Worm (Caenorhabditis elegans): Measurements from ENCODE around the gene xpd-1.
"Not testable (repeated sequence)": the region's sequence is repeated elsewhere in the genome, so short reads cannot be mapped to it uniquely, and the experiment has no call there.

The xpd-1 gene

DNA sequence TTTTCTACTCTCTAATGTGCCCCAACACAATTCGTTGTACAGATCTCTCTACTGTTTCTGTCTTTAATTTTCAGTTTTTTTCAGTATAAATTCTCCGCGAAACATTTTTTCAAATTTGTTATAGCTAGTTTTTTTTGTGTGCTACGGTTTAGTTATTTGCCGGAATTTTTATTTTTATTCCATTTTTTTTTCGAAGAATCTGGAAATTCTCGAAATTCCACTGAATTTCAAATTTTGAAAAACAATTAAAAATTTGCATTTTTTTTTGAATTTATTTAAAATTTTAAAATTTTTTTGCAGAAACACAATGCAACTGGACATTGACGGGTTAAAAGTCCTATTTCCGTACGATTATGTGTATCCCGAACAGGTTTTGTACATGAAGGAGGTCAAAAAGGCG, at the start of gene xpd-1:
TSS of gene xpd-1 (plus strand) at position 301 of the 400 bp plus-strand sequence.
- TF ChIP-seq F52B5.7 (tag; optimal IDR thresholded peaks at IDR 0.05) (no peak), madf-3 (GFP tag; IDR thresholded peaks at IDR 0.05) (no peak), tbp1 (GFP tag; optimal IDR thresholded peaks at IDR 0.05) (no peak), C06A6.2 (GFP tag; conservative IDR thresholded peaks at IDR 0.05) (no peak), Y56A3A.18 (GFP tag; IDR thresholded peaks at IDR 0.05) (no peak), snpc-1.1 (tag; optimal IDR thresholded peaks at IDR 0.05; ENCODE audit: insufficient read depth) (no peak), chd-7 (tag; optimal IDR thresholded peaks at IDR 0.05) (no peak), F55B11.4 (tag; optimal IDR thresholded peaks at IDR 0.05; ENCODE audit: borderline replicate concordance, insufficient read depth) (no peak), snpc-3.4 (tag; optimal IDR thresholded peaks at IDR 0.05) (no peak), attf-6 (GFP tag; IDR thresholded peaks at IDR 0.05) (no peak), sptf-2 (GFP tag; optimal IDR thresholded peaks at IDR 0.05) (no peak), ztf-3 (GFP tag; optimal IDR thresholded peaks at IDR 0.05) (no peak), ceh-100 (GFP tag; IDR thresholded peaks at IDR 0.05) (no peak), Y79H2A.3 (GFP tag; conservative IDR thresholded peaks at IDR 0.05) (no peak), ceh-58 (GFP tag; IDR thresholded peaks at IDR 0.05) (no peak), rcor-1 (GFP tag; IDR thresholded peaks at IDR 0.05) (no peak)

- TF ChIP-seq F33H1.4 (GFP tag; IDR thresholded peaks at IDR 0.05) (no peak), hmg-1.2 (GFP tag; IDR thresholded peaks at IDR 0.05) (peak; percentile 83; the same call in 1 of the 2 replicates), F55B11.4 (tag; optimal IDR thresholded peaks at IDR 0.05; ENCODE audit: borderline replicate concordance, insufficient read depth) (no peak)
Measured at ce11 chrIII:220368-220767, 44.5 kb upstream of the xpd-1 start.

DNA sequence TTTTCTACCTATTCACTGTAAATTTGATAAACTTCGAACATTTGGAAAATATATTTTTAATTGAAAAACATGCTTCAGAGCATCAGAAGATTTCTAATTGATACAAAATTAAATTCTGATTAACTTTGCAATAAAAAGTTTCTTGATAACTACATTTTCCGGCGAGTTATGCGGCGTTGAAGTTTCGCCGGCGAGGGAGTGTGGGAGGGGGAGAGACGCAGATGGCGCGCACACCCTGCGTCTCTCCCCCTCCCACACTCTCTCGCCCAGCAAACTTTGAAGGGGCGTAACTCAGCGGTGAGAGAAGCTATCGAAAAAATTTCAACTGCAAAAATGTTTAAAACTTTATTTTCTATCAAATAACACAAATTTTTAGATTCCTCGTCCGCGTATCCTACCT, 42.4 kb upstream of the xpd-1 start:
- TF ChIP-seq F55B11.4 (tag; optimal IDR thresholded peaks at IDR 0.05; ENCODE audit: borderline replicate concordance, insufficient read depth) = no peak
- no peak for TF ChIP-seq snpc-1.1 (tag; optimal IDR thresholded peaks at IDR 0.05; ENCODE audit: insufficient read depth)
- peak; percentile 74 for TF ChIP-seq hmg-1.2 (GFP tag; IDR thresholded peaks at IDR 0.05)

- TF ChIP-seq hmg-1.2 (GFP tag; IDR thresholded peaks at IDR 0.05) = peak; percentile 82
- TF ChIP-seq hlh-12 (tag; optimal IDR thresholded peaks at IDR 0.05) = no peak
- peak; percentile 77 for TF ChIP-seq zfh-2 (GFP tag; conservative IDR thresholded peaks at IDR 0.05)
- no peak for TF ChIP-seq lin-26 (GFP tag; IDR thresholded peaks at IDR 0.05)
- TF ChIP-seq egrh-3 (GFP tag; IDR thresholded peaks at IDR 0.05) = peak; percentile 70; the same call in 1 of the 2 replicates
Measured at ce11 chrIII:227033-227432, 37.9 kb upstream of the xpd-1 start.

- TF ChIP-seq ztf-3 (GFP tag; optimal IDR thresholded peaks at IDR 0.05) (no peak), K12H6.12 (tag; optimal IDR thresholded peaks at IDR 0.05) (no peak), ccch-3 (GFP tag; optimal IDR thresholded peaks at IDR 0.05) (no peak)
Measured at ce11 chrIII:230129-230528, 34.8 kb upstream of the xpd-1 start, which contains the start of gene hpo-38. hpo-38 (plus strand) TSS chrIII:230429.

DNA sequence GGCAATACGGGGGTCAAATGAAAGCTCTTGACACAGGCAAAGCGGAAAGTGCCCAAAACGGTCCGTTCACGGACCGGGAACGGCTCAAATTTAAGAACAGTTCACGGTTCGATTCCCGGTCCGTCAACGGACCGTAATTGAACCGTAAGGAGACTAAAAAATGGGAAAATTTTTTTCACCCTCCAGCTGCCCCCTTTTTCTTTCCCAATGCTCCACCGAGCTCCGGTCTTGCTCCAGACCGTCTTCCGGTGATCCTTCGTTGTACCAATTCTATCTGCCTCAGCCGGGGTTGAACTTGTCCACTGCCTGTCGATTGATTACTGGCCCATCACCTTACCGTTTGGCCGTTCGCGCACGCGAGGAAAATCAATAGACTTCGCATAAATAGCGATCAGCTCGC, 32.0 kb upstream of the xpd-1 start:
- TF ChIP-seq mcd-1 (GFP tag; IDR thresholded peaks at IDR 0.05) (0 out of 2 replicates have a peak, but pooled peaks have one; percentile 20), ceh-58 (GFP tag; IDR thresholded peaks at IDR 0.05) (0 out of 2 replicates have a peak, but pooled peaks have one; percentile 51), madf-6 (GFP tag; IDR thresholded peaks at IDR 0.05) (peak; percentile 66), rcor-1 (GFP tag; IDR thresholded peaks at IDR 0.05) (peak; percentile 48; the same call in 1 of the 2 replicates), F37B4.10 (GFP tag; IDR thresholded peaks at IDR 0.05) (peak; percentile 70; the same call in 1 of the 2 replicates), bed-1 (GFP tag; IDR thresholded peaks at IDR 0.05) (0 out of 2 replicates have a peak, but pooled peaks have one; percentile 82), Y53G8AR.9 (GFP tag; conservative IDR thresholded peaks at IDR 0.05) (0 out of 2 replicates have a peak, but pooled peaks have one; percentile 36), dox-1 (GFP tag; IDR thresholded peaks at IDR 0.05) (peak; percentile 58), rpc-1 (tag; optimal IDR thresholded peaks at IDR 0.05) (peak; percentile 46), lin-26 (GFP tag; IDR thresholded peaks at IDR 0.05) (peak; percentile 94), hsf-1 (GFP tag; IDR thresholded peaks at IDR 0.05) (peak; percentile 47; the same call in 1 of the 2 replicates), hmg-1.2 (GFP tag; IDR thresholded peaks at IDR 0.05) (peak; percentile 38; the same call in 1 of the 2 replicates), D2030.7 (GFP tag; IDR thresholded peaks at IDR 0.05) (peak; percentile 86), egl-44 (GFP tag; IDR thresholded peaks at IDR 0.05) (peak; percentile 84), tbp1 (GFP tag; optimal IDR thresholded peaks at IDR 0.05) (peak; percentile 34), F33H1.4 (GFP tag; IDR thresholded peaks at IDR 0.05) (0 out of 2 replicates have a peak, but pooled peaks have one; percentile 14), B0261.1 (tag; optimal IDR thresholded peaks at IDR 0.05) (peak; percentile 32)
- not testable (repeated sequence) for TF ChIP-seq rpc-1 (optimal IDR thresholded peaks at IDR 0.05)
